Fruit fly (Drosophila melanogaster): Measurements from ENCODE around the gene Diap1.

- TF ChIP-seq CG3919 (GFP tag; optimal IDR thresholded peaks at IDR 0.05) (peak; percentile 10), CG6163 (GFP tag; IDR thresholded peaks at IDR 0.05) (no peak), cyc (GFP tag; optimal IDR thresholded peaks at IDR 0.05) (no peak), dsx (GFP tag; optimal IDR thresholded peaks at IDR 0.05; ENCODE audit: poor library complexity, severe bottlenecking) (no peak), fd85E (GFP tag; optimal IDR thresholded peaks at IDR 0.05) (no peak), Eip93F (GFP tag; optimal IDR thresholded peaks at IDR 0.05) (no peak), Ets96B (tag; optimal IDR thresholded peaks at IDR 0.05) (peak; percentile 6), Met (GFP tag; optimal IDR thresholded peaks at IDR 0.05) (peak; percentile 11), achi (GFP tag; optimal IDR thresholded peaks at IDR 0.05) (peak; percentile 40), CG10631 (GFP tag; optimal IDR thresholded peaks at IDR 0.05) (no peak), CG10669 (GFP tag; optimal IDR thresholded peaks at IDR 0.05) (no peak), CG32006 (GFP tag; optimal IDR thresholded peaks at IDR 0.05) (peak; percentile 66), CG8119 (GFP tag; IDR thresholded peaks at IDR 0.05) (peak; percentile 71; the same call in 2 of the 3 replicates)
These were observed 3.3 kb upstream of the Diap1 start for dm6 chr3L:16054095-16054494.
